Worm (Caenorhabditis elegans) whole organism, late embryonic: ENCODE measurements around the gene F07C3.9.

ENCODE experiments used
- C08G9.2 ChIP-seq: sonication (generic microtip); optimal IDR thresholded peaks from 2 replicates; lab custom pipeline; 2016; ENCODE audit warnings: mild to moderate bottlenecking, missing genetic modification characterization, moderate library complexity, missing compliant biosample characterization
- C38D4.7 ChIP-seq: fragments of 200-800 bp; sonication (Bioruptor generic); optimal IDR thresholded peaks from 2 replicates; lab custom pipeline; 2018; ENCODE audit warnings: mild to moderate bottlenecking, missing genetic modification characterization, moderate library complexity, missing compliant biosample characterization
- K02D7.2 ChIP-seq: sonication (generic microtip); optimal IDR thresholded peaks from 2 replicates; lab custom pipeline; 2017; ENCODE audit warnings: mild to moderate bottlenecking, missing genetic modification characterization, missing compliant biosample characterization
- K09A11.1 ChIP-seq: sonication (generic microtip); optimal IDR thresholded peaks from 2 replicates; lab custom pipeline; 2017; ENCODE audit warnings: antibody characterized with exemption, mild to moderate bottlenecking, missing genetic modification characterization, missing compliant biosample characterization; ENCODE audit not compliant: insufficient read depth
- Y22D7AL.16 ChIP-seq: sonication (generic microtip); optimal IDR thresholded peaks from 2 replicates; lab custom pipeline; 2016; ENCODE audit warnings: missing genetic modification characterization, missing compliant biosample characterization
- ama-1 ChIP-seq: fragments of 150-350 bp; optimal IDR thresholded peaks from 2 replicates; lab custom pipeline; 2014
- ceh-14 ChIP-seq: sonication (generic microtip); optimal IDR thresholded peaks from 2 replicates; lab custom pipeline; 2016; ENCODE audit warnings: missing genotype, missing genetic modification characterization, missing compliant biosample characterization
- ceh-18 ChIP-seq: sonication (generic microtip); optimal IDR thresholded peaks from 2 replicates; lab custom pipeline; 2016; ENCODE audit warnings: missing genetic modification characterization, missing compliant biosample characterization
- ceh-2 ChIP-seq: sonication (generic microtip); optimal IDR thresholded peaks from 2 replicates; lab custom pipeline; 2016; ENCODE audit warnings: missing genotype, missing genetic modification characterization, missing compliant biosample characterization
- ceh-22 ChIP-seq: sonication (generic microtip); optimal IDR thresholded peaks from 2 replicates; lab custom pipeline; 2017; ENCODE audit warnings: missing biosample characterization, missing genetic modification characterization
- ceh-24 ChIP-seq: sonication (generic microtip); optimal IDR thresholded peaks from 2 replicates; lab custom pipeline; 2016; ENCODE audit warnings: mild to moderate bottlenecking, missing genetic modification characterization, missing compliant biosample characterization
- ceh-30 ChIP-seq: fragments of 150-350 bp; optimal IDR thresholded peaks from 2 replicates; lab custom pipeline; 2014; ENCODE audit warnings: missing biosample characterization, missing genetic modification characterization
- ceh-31 ChIP-seq: sonication (generic microtip); optimal IDR thresholded peaks from 2 replicates; lab custom pipeline; 2016; ENCODE audit warnings: missing genetic modification characterization, missing compliant biosample characterization
- ceh-34 ChIP-seq: sonication (generic microtip); optimal IDR thresholded peaks from 2 replicates; lab custom pipeline; 2016; ENCODE audit warnings: mild to moderate bottlenecking, missing genetic modification characterization, missing compliant biosample characterization
- ceh-45 ChIP-seq: fragments of 200-800 bp; sonication (Bioruptor generic); IDR thresholded peaks from 2 replicates; pipeline ENCODE4 v1.3.6; 2022; ENCODE audit warnings: missing genetic modification reagents, missing genetic modification characterization, missing compliant biosample characterization
- ceh-48 ChIP-seq: sonication (generic microtip); optimal IDR thresholded peaks from 2 replicates; lab custom pipeline; 2016; ENCODE audit warnings: missing genetic modification characterization, inconsistent platforms, missing compliant biosample characterization
- ceh-6 ChIP-seq: fragments of 200-800 bp; sonication (Bioruptor generic); optimal IDR thresholded peaks from 2 replicates; lab custom pipeline; 2018; ENCODE audit warnings: mild to moderate bottlenecking, missing genetic modification characterization, missing compliant biosample characterization
- che-1 ChIP-seq: sonication (generic microtip); optimal IDR thresholded peaks from 2 replicates; lab custom pipeline; 2016; ENCODE audit warnings: mild to moderate bottlenecking, missing genetic modification characterization, missing compliant biosample characterization
- dmd-4 ChIP-seq: sonication (generic microtip); optimal IDR thresholded peaks from 2 replicates; lab custom pipeline; 2016; ENCODE audit warnings: borderline replicate concordance, missing genetic modification characterization, missing compliant biosample characterization
- dve-1 ChIP-seq: sonication (generic microtip); optimal IDR thresholded peaks from 2 replicates; lab custom pipeline; 2017; ENCODE audit warnings: antibody characterized with exemption, mild to moderate bottlenecking, missing genetic modification characterization, missing compliant biosample characterization
- elt-2 ChIP-seq: sonication (generic microtip); optimal IDR thresholded peaks from 2 replicates; lab custom pipeline; 2016; ENCODE audit warnings: missing genetic modification reagents, missing genetic modification characterization, missing compliant biosample characterization
- eyg-1 ChIP-seq: sonication (generic microtip); optimal IDR thresholded peaks from 2 replicates; lab custom pipeline; 2016; ENCODE audit warnings: missing genotype, missing genetic modification characterization, missing compliant biosample characterization
- fax-1 ChIP-seq: sonication (generic microtip); optimal IDR thresholded peaks from 2 replicates; lab custom pipeline; 2016; ENCODE audit warnings: missing genotype, missing genetic modification characterization, missing compliant biosample characterization
- fkh-10 ChIP-seq: fragments of 150-350 bp; optimal IDR thresholded peaks from 2 replicates; lab custom pipeline; 2014; ENCODE audit warnings: missing biosample characterization, missing genetic modification reagents, missing genetic modification characterization
- fkh-6 ChIP-seq: sonication (generic microtip); optimal IDR thresholded peaks from 2 replicates; lab custom pipeline; 2016; ENCODE audit warnings: missing genetic modification characterization, missing compliant biosample characterization
- gmeb-2 ChIP-seq: sonication (generic microtip); optimal IDR thresholded peaks from 2 replicates; lab custom pipeline; 2016; ENCODE audit warnings: missing genetic modification characterization, inconsistent platforms, missing compliant biosample characterization
- hlh-13 ChIP-seq: fragments of 200-800 bp; sonication (Bioruptor generic); optimal IDR thresholded peaks from 2 replicates; lab custom pipeline; 2018; ENCODE audit warnings: mild to moderate bottlenecking, missing genetic modification characterization, missing compliant biosample characterization
- hlh-15 ChIP-seq: sonication (generic microtip); optimal IDR thresholded peaks from 2 replicates; lab custom pipeline; 2016; ENCODE audit warnings: missing genetic modification characterization, missing compliant biosample characterization
- hlh-30 ChIP-seq: sonication (generic microtip); optimal IDR thresholded peaks from 2 replicates; lab custom pipeline; 2017; ENCODE audit warnings: antibody characterized with exemption, missing genetic modification characterization, missing compliant biosample characterization; ENCODE audit not compliant: insufficient read depth
- hlh-8 ChIP-seq: sonication (generic microtip); optimal IDR thresholded peaks from 2 replicates; lab custom pipeline; 2016; ENCODE audit warnings: missing genotype, missing genetic modification characterization, missing compliant biosample characterization
- lim-6 ChIP-seq: sonication (generic microtip); optimal IDR thresholded peaks from 2 replicates; lab custom pipeline; 2016; ENCODE audit warnings: missing genetic modification characterization, missing compliant biosample characterization
- lin-11 ChIP-seq: fragments of 200-800 bp; sonication (Bioruptor generic); optimal IDR thresholded peaks from 2 replicates; lab custom pipeline; 2018; ENCODE audit warnings: mild to moderate bottlenecking, missing genetic modification characterization, missing compliant biosample characterization
- madf-2 ChIP-seq: sonication (generic microtip); optimal IDR thresholded peaks from 2 replicates; lab custom pipeline; 2017; ENCODE audit warnings: missing genetic modification characterization, missing compliant biosample characterization
- mec-3 ChIP-seq: sonication (generic microtip); optimal IDR thresholded peaks from 2 replicates; lab custom pipeline; 2016; ENCODE audit warnings: borderline replicate concordance, missing genetic modification characterization, missing compliant biosample characterization
- nfya-1 ChIP-seq: sonication (generic microtip); optimal IDR thresholded peaks from 2 replicates; lab custom pipeline; 2017; ENCODE audit warnings: missing genetic modification characterization, mild to moderate bottlenecking, missing compliant biosample characterization, antibody characterized with exemption, moderate library complexity
- nhr-232 ChIP-seq: sonication (generic microtip); optimal IDR thresholded peaks from 2 replicates; lab custom pipeline; 2016; ENCODE audit warnings: missing genetic modification characterization, missing compliant biosample characterization
- npax-4 ChIP-seq: sonication (generic microtip); optimal IDR thresholded peaks from 2 replicates; lab custom pipeline; 2016; ENCODE audit warnings: missing genetic modification characterization, missing compliant biosample characterization
- pat-9 ChIP-seq: fragments of 200-800 bp; sonication (Bioruptor generic); optimal IDR thresholded peaks from 2 replicates; lab custom pipeline; 2018; ENCODE audit warnings: mild to moderate bottlenecking, missing genetic modification characterization, moderate library complexity, missing compliant biosample characterization
- pax-1 ChIP-seq: fragments of 150-350 bp; optimal IDR thresholded peaks from 2 replicates; lab custom pipeline; 2014; ENCODE audit warnings: missing biosample characterization, missing genetic modification characterization
- pqm-1 ChIP-seq: sonication (generic microtip); optimal IDR thresholded peaks from 2 replicates; lab custom pipeline; 2016; ENCODE audit warnings: missing genetic modification characterization, missing compliant biosample characterization
- ref-2 ChIP-seq: sonication (generic microtip); optimal IDR thresholded peaks from 2 replicates; lab custom pipeline; 2016; ENCODE audit warnings: missing genetic modification characterization, missing compliant biosample characterization
- sdc-2 ChIP-seq: sonication (generic microtip); optimal IDR thresholded peaks from 2 replicates; lab custom pipeline; 2016; ENCODE audit warnings: missing genotype, missing genetic modification characterization, missing compliant biosample characterization
- tbx-2 ChIP-seq: sonication (generic microtip); optimal IDR thresholded peaks from 2 replicates; lab custom pipeline; 2016; ENCODE audit warnings: missing genetic modification characterization, missing compliant biosample characterization
- tbx-7 ChIP-seq: sonication (generic microtip); optimal IDR thresholded peaks from 2 replicates; lab custom pipeline; 2016; ENCODE audit warnings: missing genotype, missing genetic modification characterization, missing compliant biosample characterization
- ttx-3 ChIP-seq: sonication (generic microtip); optimal IDR thresholded peaks from 2 replicates; lab custom pipeline; 2016; ENCODE audit warnings: missing genetic modification reagents, missing genetic modification characterization, missing compliant biosample characterization
- unc-3 ChIP-seq, 2 experiments: fragments of 200-800 bp in 1 of 2; sonication (Bioruptor generic) in 1 of 2; sonication (generic microtip) in 1 of 2; conservative IDR thresholded peaks in 1 of 2; optimal IDR thresholded peaks in 1 of 2; 2 replicates each; pipeline versions ENCODE4 v1.3.6 to Lab custom; 2016 to 2022; ENCODE audit warnings: missing compliant biosample characterization in 2 of 2, missing genetic modification characterization in 2 of 2, missing genetic modification reagents in 1 of 2
- unc-42 ChIP-seq: sonication (generic microtip); optimal IDR thresholded peaks from 2 replicates; lab custom pipeline; 2016; ENCODE audit warnings: missing genotype, missing genetic modification characterization, missing compliant biosample characterization
- unc-55 ChIP-seq: sonication (generic microtip); optimal IDR thresholded peaks from 2 replicates; lab custom pipeline; 2017; ENCODE audit warnings: missing biosample characterization, missing genetic modification reagents, missing genetic modification characterization
- unc-86 ChIP-seq: sonication (generic microtip); optimal IDR thresholded peaks from 2 replicates; lab custom pipeline; 2016; ENCODE audit warnings: missing genetic modification characterization, missing compliant biosample characterization
- zip-5 ChIP-seq: sonication (generic microtip); optimal IDR thresholded peaks from 2 replicates; lab custom pipeline; 2016; ENCODE audit warnings: missing genetic modification characterization, missing compliant biosample characterization
- ztf-16 ChIP-seq: sonication (generic microtip); optimal IDR thresholded peaks from 2 replicates; lab custom pipeline; 2017; ENCODE audit warnings: missing genetic modification characterization, missing compliant biosample characterization

Gene F07C3.9

ce11 chrV:9212499-9212898 lies 41.9 kb downstream of the F07C3.9 start:
- TF ChIP-seq fax-1: no peak
- no peak for TF ChIP-seq ceh-48
- TF ChIP-seq tbx-2 (tag; lab: Kevin White, UChicago): peak; percentile 22
- no peak for TF ChIP-seq ceh-24 (tag; lab: Kevin White, UChicago)
- no peak for TF ChIP-seq ref-2 (tag; lab: Kevin White, UChicago)
- TF ChIP-seq K09A11.1 (tag; lab: Kevin White, UChicago): no peak
- no peak for TF ChIP-seq mec-3 (tag; lab: Kevin White, UChicago)
- no peak for TF ChIP-seq npax-4 (tag; lab: Kevin White, UChicago)
- TF ChIP-seq dmd-4: no peak
- no peak for TF ChIP-seq ztf-16 (tag; lab: Kevin White, UChicago)
- no peak for TF ChIP-seq ceh-45
- no peak for TF ChIP-seq lin-11 (tag; lab: Kevin White, UChicago)
- TF ChIP-seq fkh-6 (tag; lab: Kevin White, UChicago): no peak
- no peak for TF ChIP-seq ceh-14 (tag; lab: Kevin White, UChicago)
- peak; percentile 17 for TF ChIP-seq ceh-18
- no peak for TF ChIP-seq hlh-15 (tag; lab: Kevin White, UChicago)
- no peak for TF ChIP-seq nhr-232 (tag; lab: Kevin White, UChicago)
- no peak for TF ChIP-seq che-1 (tag; lab: Kevin White, UChicago)
- no peak for TF ChIP-seq eyg-1 (tag; lab: Kevin White, UChicago)
- no peak for TF ChIP-seq pat-9 (tag; lab: Kevin White, UChicago)
- TF ChIP-seq pqm-1 (tag; lab: Kevin White, UChicago): no peak
- no peak for TF ChIP-seq hlh-13 (GFP tag; lab: Kevin White, UChicago)
- TF ChIP-seq nfya-1: peak; percentile 70
- TF ChIP-seq zip-5 (tag; lab: Kevin White, UChicago): no peak
- no peak for TF ChIP-seq unc-86 (tag; lab: Kevin White, UChicago)
- TF ChIP-seq tbx-7: no peak
- no peak for TF ChIP-seq C08G9.2 (tag; lab: Kevin White, UChicago)
- TF ChIP-seq madf-2 (tag; lab: Kevin White, UChicago): no peak
- TF ChIP-seq unc-55: peak; percentile 43
- no peak for TF ChIP-seq ama-1 (lab: Kevin White, UChicago)
- no peak for TF ChIP-seq lim-6 (tag; lab: Kevin White, UChicago)
- no peak for TF ChIP-seq hlh-30 (tag; lab: Kevin White, UChicago)
- TF ChIP-seq Y22D7AL.16: no peak
- TF ChIP-seq ceh-31 (tag; lab: Kevin White, UChicago): peak; percentile 52
- peak; percentile 96 for TF ChIP-seq unc-42
- TF ChIP-seq dve-1: peak; percentile 10
- TF ChIP-seq ceh-34: no peak
- no peak for TF ChIP-seq elt-2 (tag; lab: Kevin White, UChicago)
- TF ChIP-seq, all 69 proteins: peak for 7

- TF ChIP-seq ceh-18: no peak
- TF ChIP-seq ceh-6 (GFP tag; lab: Kevin White, UChicago): no peak
- TF ChIP-seq che-1 (tag; lab: Kevin White, UChicago): no peak
- no peak for TF ChIP-seq unc-3 (GFP tag; conservative IDR thresholded peaks at IDR 0.05; lab: Robert Waterston, UW)
- TF ChIP-seq unc-3 (tag; optimal IDR thresholded peaks at IDR 0.05; lab: Kevin White, UChicago): no peak
- no peak for TF ChIP-seq ztf-16 (tag; lab: Kevin White, UChicago)
- no peak for TF ChIP-seq ceh-24 (tag; lab: Kevin White, UChicago)
Observed at ce11 chrV:9208878-9209277, 45.6 kb downstream of the F07C3.9 start.

- no peak for TF ChIP-seq hlh-8 (tag; lab: Kevin White, UChicago)
- no peak for TF ChIP-seq dmd-4
- TF ChIP-seq elt-2 (tag; lab: Kevin White, UChicago): no peak
- TF ChIP-seq K02D7.2 (tag; lab: Kevin White, UChicago): no peak
- TF ChIP-seq unc-3 (GFP tag; conservative IDR thresholded peaks at IDR 0.05; lab: Robert Waterston, UW): no peak
- no peak for TF ChIP-seq unc-3 (tag; optimal IDR thresholded peaks at IDR 0.05; lab: Kevin White, UChicago)
- no peak for TF ChIP-seq ttx-3 (tag; lab: Kevin White, UChicago)
- TF ChIP-seq ceh-22 (tag; lab: Kevin White, UChicago): no peak
- TF ChIP-seq fkh-10 (GFP tag; lab: Kevin White, UChicago): no peak
- no peak for TF ChIP-seq ceh-30 (tag; lab: Kevin White, UChicago)
- no peak for TF ChIP-seq ceh-2 (tag; lab: Kevin White, UChicago)
- no peak for TF ChIP-seq gmeb-2 (tag; lab: Kevin White, UChicago)
- TF ChIP-seq sdc-2 (tag; lab: Kevin White, UChicago): no peak
- no peak for TF ChIP-seq tbx-7
- no peak for TF ChIP-seq unc-55
- no peak for TF ChIP-seq C38D4.7
- TF ChIP-seq pax-1 (tag; lab: Kevin White, UChicago): no peak
Observed at ce11 chrV:9207377-9207776, 47.1 kb downstream of the F07C3.9 start, which contains the start of gene inx-10. Gene inx-10 (minus strand): TSS chrV:9207477.
